Fruit fly (Drosophila melanogaster): ENCODE measurements around the gene CG3198.

CG3198 gene

dm6 chrX:6624977-6625591 is 48.7 kb downstream of the CG3198 start:
- TF ChIP-seq jim (GFP tag; optimal IDR thresholded peaks at IDR 0.05) (no peak), foxo (GFP tag; optimal IDR thresholded peaks at IDR 0.05) (peak in 1 of 2 experiments; percentile 33), Mio (GFP tag; optimal IDR thresholded peaks at IDR 0.05) (no peak), ey (GFP tag; optimal IDR thresholded peaks at IDR 0.05) (peak; percentile 36), rgr (GFP tag; optimal IDR thresholded peaks at IDR 0.05) (peak; percentile 27), h (GFP tag; optimal IDR thresholded peaks at IDR 0.05) (peak; percentile 22), dsf (GFP tag; optimal IDR thresholded peaks at IDR 0.05; ENCODE audit: borderline replicate concordance) (no peak), woc (GFP tag; optimal IDR thresholded peaks at IDR 0.05) (peak; percentile 11), fru (GFP tag; optimal IDR thresholded peaks at IDR 0.05) (peak; percentile 29)

- TF ChIP-seq jim (GFP tag; optimal IDR thresholded peaks at IDR 0.05), result no peak
- peak; percentile 73 for TF ChIP-seq tai (GFP tag; optimal IDR thresholded peaks at IDR 0.05)
- TF ChIP-seq Dif (GFP tag; optimal IDR thresholded peaks at IDR 0.05; ENCODE audit: partially characterized antibody), result no peak
- peak; percentile 28 for TF ChIP-seq Rel (GFP tag; optimal IDR thresholded peaks at IDR 0.05)
- TF ChIP-seq Rel (tag; optimal IDR thresholded peaks at IDR 0.05), result peak; percentile 48
- no peak for TF ChIP-seq usp (GFP tag; optimal IDR thresholded peaks at IDR 0.05)
- TF ChIP-seq h (GFP tag; optimal IDR thresholded peaks at IDR 0.05), result peak; percentile 87
- peak; percentile 84 for TF ChIP-seq brk (GFP tag; optimal IDR thresholded peaks at IDR 0.05)
- peak; percentile 81 for TF ChIP-seq fru (GFP tag; optimal IDR thresholded peaks at IDR 0.05)
- TF ChIP-seq CG32264 (GFP tag; optimal IDR thresholded peaks at IDR 0.05), result peak; percentile 61
- TF ChIP-seq psq (GFP tag; optimal IDR thresholded peaks at IDR 0.05), result peak; percentile 82
- no peak for TF ChIP-seq Abd-B (GFP tag; optimal IDR thresholded peaks at IDR 0.05)
- TF ChIP-seq OdsH (GFP tag; optimal IDR thresholded peaks at IDR 0.05), result peak; percentile 90
- TF ChIP-seq dsf (GFP tag; optimal IDR thresholded peaks at IDR 0.05; ENCODE audit: borderline replicate concordance), result no peak
- peak in 1 of 2 experiments; percentile 87 for TF ChIP-seq foxo (GFP tag; optimal IDR thresholded peaks at IDR 0.05)
- no peak for TF ChIP-seq Hr78 (GFP tag; optimal IDR thresholded peaks at IDR 0.05)
- peak; percentile 84 for TF ChIP-seq ey (GFP tag; optimal IDR thresholded peaks at IDR 0.05)
- no peak for TF ChIP-seq Dfd (GFP tag; optimal IDR thresholded peaks at IDR 0.05)
- TF ChIP-seq Jra (GFP tag; optimal IDR thresholded peaks at IDR 0.05), result peak; percentile 55
- TF ChIP-seq woc (GFP tag; optimal IDR thresholded peaks at IDR 0.05), result peak; percentile 89
- TF ChIP-seq HLH106 (tag; optimal IDR thresholded peaks at IDR 0.05), result peak; percentile 90
- TF ChIP-seq Vsx2 (GFP tag; optimal IDR thresholded peaks at IDR 0.05; ENCODE audit: partially characterized antibody), result no peak
- peak; percentile 79 for TF ChIP-seq sage (GFP tag; optimal IDR thresholded peaks at IDR 0.05)
- TF ChIP-seq sv (GFP tag; optimal IDR thresholded peaks at IDR 0.05), result no peak
- no peak for TF ChIP-seq lola (GFP tag; optimal IDR thresholded peaks at IDR 0.05)
- no peak for TF ChIP-seq pan (optimal IDR thresholded peaks at IDR 0.05)
- TF ChIP-seq CG9705 (GFP tag; optimal IDR thresholded peaks at IDR 0.05), result peak; percentile 64
- peak in 1 of 2 experiments; percentile 3 for TF ChIP-seq dl (GFP tag; optimal IDR thresholded peaks at IDR 0.05; ENCODE audit: insufficient read depth in 1 of 2, partially characterized antibody in 2 of 2)
- TF ChIP-seq dmrt93B (GFP tag; optimal IDR thresholded peaks at IDR 0.05), result peak; percentile 71
- TF ChIP-seq Sp1 (GFP tag; optimal IDR thresholded peaks at IDR 0.05), result peak; percentile 89
- peak; percentile 72 for TF ChIP-seq br (GFP tag; optimal IDR thresholded peaks at IDR 0.05)
- no peak for TF ChIP-seq Mio (GFP tag; optimal IDR thresholded peaks at IDR 0.05)
- TF ChIP-seq GATAd (GFP tag; optimal IDR thresholded peaks at IDR 0.05), result no peak
- TF ChIP-seq N (GFP tag; optimal IDR thresholded peaks at IDR 0.05), result no peak
- TF ChIP-seq rgr (GFP tag; optimal IDR thresholded peaks at IDR 0.05), result peak; percentile 86
- no peak for TF ChIP-seq Hr83 (GFP tag; optimal IDR thresholded peaks at IDR 0.05; ENCODE audit: poor library complexity, severe bottlenecking)
- no peak for TF ChIP-seq Myc (optimal IDR thresholded peaks at IDR 0.05)
- no peak for TF ChIP-seq CrebA (GFP tag; optimal IDR thresholded peaks at IDR 0.05; ENCODE audit: borderline replicate concordance)
- TF ChIP-seq Hnf4 (GFP tag; optimal IDR thresholded peaks at IDR 0.05), result peak; percentile 83
Measured at dm6 chrX:6624006-6624745, 49.6 kb downstream of the CG3198 start.

All from whole organism, wandering third instar larva.